Fruit fly (Drosophila melanogaster) whole organism, pupa: ENCODE measurements around the gene CIAPIN1.
A peak's percentile ranks its signal among the peaks of the same experiment; 100 is the strongest.

ENCODE experiments used
- CG10348 ChIP-seq: fragments of 200-800 bp; sonication (Bioruptor generic); IDR thresholded peaks from 2 replicates; pipeline ENCODE4 v1.3.6; 2022; ENCODE audit warnings: missing biosample characterization, missing genetic modification characterization
- CG12605 ChIP-seq: fragments of 200-800 bp; sonication (Bioruptor generic); IDR thresholded peaks from 2 replicates; pipeline ENCODE4 v1.3.6; 2022; ENCODE audit warnings: missing biosample characterization, missing genetic modification characterization
- CG13204 ChIP-seq: fragments of 200-800 bp; sonication (Bioruptor generic); optimal IDR thresholded peaks from 2 replicates; lab custom pipeline; 2018; ENCODE audit warnings: missing biosample characterization, mild to moderate bottlenecking, missing genetic modification characterization, moderate library complexity
- CG14655 ChIP-seq: fragments of 200-800 bp; sonication (Bioruptor generic); optimal IDR thresholded peaks from 3 replicates; lab custom pipeline; 2017; ENCODE audit warnings: mild to moderate bottlenecking, missing biosample characterization, missing genetic modification reagents, missing genetic modification characterization
- CG15710 ChIP-seq: fragments of 200-800 bp; sonication (Bioruptor generic); optimal IDR thresholded peaks from 2 replicates; lab custom pipeline; 2018; ENCODE audit warnings: missing biosample characterization, mild to moderate bottlenecking, missing genetic modification characterization, moderate library complexity
- CG17806 ChIP-seq: fragments of 200-800 bp; sonication (Bioruptor generic); optimal IDR thresholded peaks from 2 replicates; lab custom pipeline; 2018; ENCODE audit warnings: missing biosample characterization, mild to moderate bottlenecking, missing genetic modification characterization, moderate library complexity
- CG32121 ChIP-seq: fragments of 200-800 bp; sonication (Bioruptor generic); IDR thresholded peaks from 2 replicates; pipeline ENCODE4 v1.3.6; 2022; ENCODE audit warnings: missing biosample characterization, missing genetic modification characterization
- CG34367 ChIP-seq: fragments of 200-800 bp; sonication (Bioruptor generic); optimal IDR thresholded peaks from 2 replicates; lab custom pipeline; 2018; ENCODE audit warnings: missing biosample characterization, mild to moderate bottlenecking, missing genetic modification characterization
- CG4496 ChIP-seq: fragments of 200-800 bp; sonication (Bioruptor generic); IDR thresholded peaks from 3 replicates; pipeline ENCODE4 v1.3.6; 2022; ENCODE audit warnings: missing biosample characterization, missing genetic modification characterization
- CG8159 ChIP-seq: fragments of 200-800 bp; sonication (Bioruptor generic); optimal IDR thresholded peaks from 3 replicates; lab custom pipeline; 2018; ENCODE audit warnings: missing biosample characterization, mild to moderate bottlenecking, missing genetic modification characterization, moderate library complexity
- CG8301 ChIP-seq: fragments of 200-800 bp; sonication (Bioruptor generic); optimal IDR thresholded peaks from 2 replicates; lab custom pipeline; 2018; ENCODE audit warnings: missing biosample characterization, mild to moderate bottlenecking, missing genetic modification characterization
- CG9948 ChIP-seq: fragments of 200-800 bp; sonication (Bioruptor generic); optimal IDR thresholded peaks from 2 replicates; lab custom pipeline; 2018; ENCODE audit warnings: missing biosample characterization, mild to moderate bottlenecking, missing genetic modification characterization, moderate library complexity
- D1 ChIP-seq: fragments of 200-800 bp; sonication (Bioruptor generic); optimal IDR thresholded peaks from 2 replicates; lab custom pipeline; 2018; ENCODE audit warnings: missing biosample characterization, mild to moderate bottlenecking, missing genetic modification characterization, moderate library complexity
- EcR ChIP-seq: fragments of 200-800 bp; sonication (Bioruptor generic); optimal IDR thresholded peaks from 3 replicates; lab custom pipeline; 2019; ENCODE audit warnings: missing biosample characterization, missing genetic modification characterization, mild to moderate bottlenecking, moderate library complexity, missing genetic modification reagents
- Ets98B ChIP-seq: fragments of 200-800 bp; sonication (Bioruptor generic); IDR thresholded peaks from 2 replicates; pipeline ENCODE4 v1.3.6; 2022; ENCODE audit warnings: missing biosample characterization, missing genetic modification characterization
- Pif1A ChIP-seq: fragments of 200-800 bp; sonication (Bioruptor generic); optimal IDR thresholded peaks from 3 replicates; lab custom pipeline; 2016; ENCODE audit warnings: missing biosample characterization, missing genetic modification characterization
- Pif1B ChIP-seq: fragments of 200-800 bp; sonication (Bioruptor generic); optimal IDR thresholded peaks from 3 replicates; lab custom pipeline; 2016; ENCODE audit warnings: missing biosample characterization, missing genetic modification characterization
- Snoo ChIP-seq: fragments of 200-800 bp; sonication (Bioruptor generic); optimal IDR thresholded peaks from 3 replicates; lab custom pipeline; 2017; ENCODE audit warnings: missing biosample characterization, mild to moderate bottlenecking, missing genetic modification characterization, inconsistent platforms
- fd96Ca ChIP-seq: fragments of 200-800 bp; sonication (Bioruptor generic); IDR thresholded peaks from 3 replicates; pipeline ENCODE4 v1.3.6; 2022; ENCODE audit warnings: missing biosample characterization, missing genetic modification characterization
- gl ChIP-seq: fragments of 200-800 bp; sonication (Bioruptor generic); optimal IDR thresholded peaks from 2 replicates; lab custom pipeline; 2018; ENCODE audit warnings: missing biosample characterization, mild to moderate bottlenecking, missing genetic modification characterization
- rn ChIP-seq: fragments of 200-800 bp; sonication (Bioruptor generic); IDR thresholded peaks from 2 replicates; pipeline ENCODE4 v1.3.6; 2022; ENCODE audit warnings: missing biosample characterization, missing genetic modification characterization

The CIAPIN1 gene

dm6 chr2L:15062095-15062494 lies 23.4 kb upstream of the CIAPIN1 start:
- no peak for TF ChIP-seq CG8159 (tag; lab: Kevin White, UChicago)
- TF ChIP-seq Pif1B (GFP tag; lab: Kevin White, UChicago) = no peak
- no peak for TF ChIP-seq Ets98B
- no peak for TF ChIP-seq CG10348 (GFP tag; lab: Robert Waterston, UW)
- no peak for TF ChIP-seq CG4496 (GFP tag; lab: Robert Waterston, UW)
- TF ChIP-seq Pif1A (GFP tag; lab: Kevin White, UChicago) = no peak
- TF ChIP-seq EcR (GFP tag; lab: Kevin White, UChicago) = no peak
- TF ChIP-seq gl (tag; lab: Kevin White, UChicago) = no peak
- no peak for TF ChIP-seq CG13204 (GFP tag; lab: Kevin White, UChicago)
- no peak for TF ChIP-seq CG9948 (tag; lab: Kevin White, UChicago)
- no peak for TF ChIP-seq CG32121 (GFP tag; lab: Robert Waterston, UW)

- peak; percentile 14 for TF ChIP-seq CG8301 (tag; lab: Kevin White, UChicago)
- no peak for TF ChIP-seq D1 (tag; lab: Kevin White, UChicago)
- peak; percentile 19 for TF ChIP-seq CG17806 (tag; lab: Kevin White, UChicago)
- TF ChIP-seq CG15710 (tag; lab: Kevin White, UChicago) = peak; percentile 35
- TF ChIP-seq CG32121 (GFP tag; lab: Robert Waterston, UW) = 0 out of 2 replicates have a peak, but pooled peaks have one; percentile 35
Measured at dm6 chr2L:15061368-15061767, 22.7 kb upstream of the CIAPIN1 start, which contains the start of the genes solo and vas. TSS of gene solo (plus strand) at chr2L:15061656. TSS of gene vas (plus strand) at chr2L:15061656.

dm6 chr2L:15060580-15061005 lies 21.9 kb upstream of the CIAPIN1 start, which contains the start of gene TfIIS:
TSS of gene TfIIS (minus strand) at chr2L:15060757.
- no peak for TF ChIP-seq CG13204 (GFP tag; lab: Kevin White, UChicago)
- no peak for TF ChIP-seq CG8301 (tag; lab: Kevin White, UChicago)
- no peak for TF ChIP-seq CG12605 (GFP tag; lab: Robert Waterston, UW)
- TF ChIP-seq CG14655 (GFP tag; lab: Kevin White, UChicago) = no peak
- no peak for TF ChIP-seq Pif1A (GFP tag; lab: Kevin White, UChicago)
- no peak for TF ChIP-seq fd96Ca (GFP tag; lab: Robert Waterston, UW)
- TF ChIP-seq rn (GFP tag; lab: Robert Waterston, UW) = no peak
- no peak for TF ChIP-seq Snoo
- no peak for TF ChIP-seq CG17806 (tag; lab: Kevin White, UChicago)
- TF ChIP-seq EcR (GFP tag; lab: Kevin White, UChicago) = no peak

dm6 chr2L:15059000-15059399 lies 20.3 kb upstream of the CIAPIN1 start:
- TF ChIP-seq CG34367 (tag; lab: Kevin White, UChicago) = no peak
- TF ChIP-seq Snoo = no peak
- no peak for TF ChIP-seq CG32121 (GFP tag; lab: Robert Waterston, UW)
- TF ChIP-seq Ets98B = no peak
- no peak for TF ChIP-seq CG9948 (tag; lab: Kevin White, UChicago)
- TF ChIP-seq CG10348 (GFP tag; lab: Robert Waterston, UW) = no peak
- no peak for TF ChIP-seq CG8301 (tag; lab: Kevin White, UChicago)
- no peak for TF ChIP-seq CG15710 (tag; lab: Kevin White, UChicago)
- no peak for TF ChIP-seq D1 (tag; lab: Kevin White, UChicago)
- TF ChIP-seq CG4496 (GFP tag; lab: Robert Waterston, UW) = no peak
- TF ChIP-seq gl (tag; lab: Kevin White, UChicago) = no peak

- no peak for TF ChIP-seq CG8159 (tag; lab: Kevin White, UChicago)
- no peak for TF ChIP-seq CG4496 (GFP tag; lab: Robert Waterston, UW)
- TF ChIP-seq CG9948 (tag; lab: Kevin White, UChicago) = no peak
- no peak for TF ChIP-seq Ets98B
- no peak for TF ChIP-seq CG12605 (GFP tag; lab: Robert Waterston, UW)
- no peak for TF ChIP-seq Pif1A (GFP tag; lab: Kevin White, UChicago)
- no peak for TF ChIP-seq CG13204 (GFP tag; lab: Kevin White, UChicago)
- TF ChIP-seq CG34367 (tag; lab: Kevin White, UChicago) = no peak
- no peak for TF ChIP-seq CG32121 (GFP tag; lab: Robert Waterston, UW)
- no peak for TF ChIP-seq Snoo
- TF ChIP-seq, all 21 proteins: peak for 0
Measured at dm6 chr2L:15058118-15058402, 19.4 kb upstream of the CIAPIN1 start, which contains the start of gene CG33679. TSS of gene CG33679 (plus strand) at chr2L:15058303.

- TF ChIP-seq Ets98B (peak; percentile 14; the same call in 1 of the 2 replicates), CG32121 (GFP tag; lab: Robert Waterston, UW) (no peak), EcR (GFP tag; lab: Kevin White, UChicago) (peak; percentile 93)
Measured at dm6 chr2L:15057225-15058117, 18.8 kb upstream of the CIAPIN1 start, which contains the start of gene ck. TSS of gene ck (minus strand) at chr2L:15057862.
